Worm (Caenorhabditis elegans): ENCODE measurements around the gene T13C2.3.

- TF ChIP-seq ztf-11 (tag; optimal IDR thresholded peaks at IDR 0.05) (no peak), jun-1 (tag; optimal IDR thresholded peaks at IDR 0.05) (no peak)
These were observed 23.5 kb downstream of the T13C2.3 start for ce11 chrII:6812514-6812913.

Measured in whole organism, L3 larva.